Worm (Caenorhabditis elegans): ENCODE results near the gene sec-24.2.

DNA sequence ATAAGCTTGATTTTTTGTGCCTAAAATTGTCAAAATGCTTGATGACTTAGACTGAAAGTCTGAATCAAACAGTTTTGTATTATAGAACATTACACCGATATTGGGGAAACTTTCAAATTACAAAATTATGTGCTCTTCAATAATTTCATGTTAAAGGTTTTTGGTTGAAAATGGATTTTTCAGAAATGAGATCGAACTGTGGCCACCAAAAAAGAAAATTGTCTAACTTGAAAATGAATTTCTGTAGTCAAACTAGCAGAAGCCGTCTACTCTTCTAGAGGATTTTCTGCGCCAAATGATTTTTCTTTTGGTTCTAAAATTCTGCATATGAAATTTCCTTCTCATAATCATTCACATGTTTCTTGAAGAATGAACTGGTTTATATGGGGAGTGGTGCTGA is 19.7 kb downstream of the sec-24.2 start:
- no peak for TF ChIP-seq ztf-25 (GFP tag; IDR thresholded peaks at IDR 0.05)
- no peak for TF ChIP-seq ztf-28 (GFP tag; IDR thresholded peaks at IDR 0.05)
- TF ChIP-seq mxl-1 (tag; optimal IDR thresholded peaks at IDR 0.05), result no peak
- TF ChIP-seq ekl-4 (GFP tag; IDR thresholded peaks at IDR 0.05), result no peak
- no peak for TF ChIP-seq tbp1 (GFP tag; optimal IDR thresholded peaks at IDR 0.05)
- TF ChIP-seq ccch-3 (GFP tag; optimal IDR thresholded peaks at IDR 0.05), result no peak
- no peak for TF ChIP-seq nhr-90 (tag; optimal IDR thresholded peaks at IDR 0.05)
- no peak for TF ChIP-seq ztf-3 (GFP tag; optimal IDR thresholded peaks at IDR 0.05)
- no peak for TF ChIP-seq dpff-1 (tag; optimal IDR thresholded peaks at IDR 0.05)
- no peak for TF ChIP-seq snpc-1.1 (tag; optimal IDR thresholded peaks at IDR 0.05; ENCODE audit: insufficient read depth)
- no peak for TF ChIP-seq lin-35 (GFP tag; optimal IDR thresholded peaks at IDR 0.05)
- TF ChIP-seq tbx-9 (tag; optimal IDR thresholded peaks at IDR 0.05; ENCODE audit: borderline replicate concordance), result no peak
